Worm (Caenorhabditis elegans): ENCODE measurements around the gene nhr-232.

The nhr-232 gene

ce11 chrV:10294549-10294948, 38.6 kb downstream of the nhr-232 start, which contains the start of gene col-150:
Gene col-150 (minus strand): TSS chrV:10294649.
- TF ChIP-seq daf-8 (GFP tag; IDR thresholded peaks at IDR 0.05): no peak

- TF ChIP-seq set-16 (GFP tag; IDR thresholded peaks at IDR 0.05) (no peak), ceh-20 (GFP tag; IDR thresholded peaks at IDR 0.05) (no peak), lsy-2 (tag; optimal IDR thresholded peaks at IDR 0.05) (no peak), lin-13 (GFP tag; optimal IDR thresholded peaks at IDR 0.05) (no peak), nhr-237 (tag; optimal IDR thresholded peaks at IDR 0.05) (no peak), ZK546.5 (tag; optimal IDR thresholded peaks at IDR 0.05) (no peak), unc-62 (GFP tag; optimal IDR thresholded peaks at IDR 0.05 in 1 of 2) (peak in 1 of 2 experiments; percentile 20), unc-62 (tag; optimal IDR thresholded peaks at IDR 0.05) (no peak), zfp-3 (GFP tag; conservative IDR thresholded peaks at IDR 0.05) (no peak), pqm-1 (tag; optimal IDR thresholded peaks at IDR 0.05) (peak; percentile 15)
Observed at ce11 chrV:10297099-10297498, 41.1 kb downstream of the nhr-232 start, which contains the start of gene B0024.4. Gene B0024.4 (plus strand): TSS chrV:10297399.

DNA sequence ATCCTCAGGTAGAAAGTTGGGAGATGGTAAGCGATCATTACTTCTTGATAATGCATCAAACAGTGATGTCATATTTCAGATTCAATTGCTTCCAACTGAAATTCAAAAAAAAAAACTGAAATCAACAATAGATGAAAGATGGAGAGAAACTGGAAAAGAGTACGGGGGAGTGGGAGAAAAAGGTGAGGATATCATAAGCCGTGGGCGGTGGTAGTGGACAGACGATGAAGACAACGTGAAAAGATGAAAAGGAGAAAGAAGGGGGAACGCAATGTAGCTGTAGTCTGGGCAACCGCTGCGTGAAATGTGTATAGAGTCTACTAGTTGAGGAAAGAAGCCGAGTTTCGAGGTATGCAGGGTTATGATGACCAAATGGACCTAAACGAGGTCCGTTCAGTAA, 51.3 kb downstream of the nhr-232 start, which contains the start of gene che-12:
Gene che-12, minus strand, starts transcription at position 101 of the 400 bp plus-strand sequence.
- TF ChIP-seq zfp-2 (tag; optimal IDR thresholded peaks at IDR 0.05) (no peak), fos-1 (tag; optimal IDR thresholded peaks at IDR 0.05) (no peak), aha-1 (tag) (no peak), spr-3 (GFP tag; optimal IDR thresholded peaks at IDR 0.05) (no peak), daf-19 (GFP tag; conservative IDR thresholded peaks at IDR 0.05) (no peak), zip-2 (tag; optimal IDR thresholded peaks at IDR 0.05) (no peak), ceh-28 (tag; optimal IDR thresholded peaks at IDR 0.05) (no peak), nhr-77 (tag; optimal IDR thresholded peaks at IDR 0.05) (no peak), nhr-48 (tag; optimal IDR thresholded peaks at IDR 0.05) (no peak), spr-1 (tag; optimal IDR thresholded peaks at IDR 0.05) (no peak), mep-1 (tag; optimal IDR thresholded peaks at IDR 0.05) (no peak), ceh-44 (GFP tag; IDR thresholded peaks at IDR 0.05) (no peak), vab-7 (GFP tag; IDR thresholded peaks at IDR 0.05) (no peak), dve-1 (tag; optimal IDR thresholded peaks at IDR 0.05; ENCODE audit: insufficient read depth) (no peak), F37D6.2 (tag; optimal IDR thresholded peaks at IDR 0.05) (no peak), lin-29 (GFP tag; IDR thresholded peaks at IDR 0.05) (no peak)
